Fruit fly (Drosophila melanogaster): ENCODE measurements around the gene Fmr1.

Gene Fmr1

dm6 chr3R:10151830-10152513, 42.1 kb upstream of the Fmr1 start, which contains the start of gene CG34303:
Gene CG34303, minus strand, starts transcription at chr3R:10151880.
- no peak for TF ChIP-seq N (GFP tag; optimal IDR thresholded peaks at IDR 0.05)
- TF ChIP-seq Rel (GFP tag; optimal IDR thresholded peaks at IDR 0.05), result no peak
- TF ChIP-seq Rel (tag; optimal IDR thresholded peaks at IDR 0.05), result peak; percentile 64

- no peak for TF ChIP-seq OdsH (GFP tag; optimal IDR thresholded peaks at IDR 0.05)
- TF ChIP-seq Dif (GFP tag; optimal IDR thresholded peaks at IDR 0.05; ENCODE audit: partially characterized antibody), result no peak
- TF ChIP-seq GATAd (GFP tag; optimal IDR thresholded peaks at IDR 0.05), result no peak
- no peak for TF ChIP-seq foxo (GFP tag; optimal IDR thresholded peaks at IDR 0.05)
- TF ChIP-seq psq (GFP tag; optimal IDR thresholded peaks at IDR 0.05), result no peak
- no peak for TF ChIP-seq br (GFP tag; optimal IDR thresholded peaks at IDR 0.05)
- no peak for TF ChIP-seq Hnf4 (GFP tag; optimal IDR thresholded peaks at IDR 0.05)
- no peak for TF ChIP-seq lola (GFP tag; optimal IDR thresholded peaks at IDR 0.05)
- TF ChIP-seq fru (GFP tag; optimal IDR thresholded peaks at IDR 0.05), result no peak
- no peak for TF ChIP-seq dsf (GFP tag; optimal IDR thresholded peaks at IDR 0.05; ENCODE audit: borderline replicate concordance)
- no peak for TF ChIP-seq sage (GFP tag; optimal IDR thresholded peaks at IDR 0.05)
- TF ChIP-seq Myc (optimal IDR thresholded peaks at IDR 0.05), result no peak
- TF ChIP-seq Jra (GFP tag; optimal IDR thresholded peaks at IDR 0.05), result no peak
- TF ChIP-seq jim (GFP tag; optimal IDR thresholded peaks at IDR 0.05), result no peak
Observed at dm6 chr3R:10150555-10150954, 40.6 kb upstream of the Fmr1 start.

DNA sequence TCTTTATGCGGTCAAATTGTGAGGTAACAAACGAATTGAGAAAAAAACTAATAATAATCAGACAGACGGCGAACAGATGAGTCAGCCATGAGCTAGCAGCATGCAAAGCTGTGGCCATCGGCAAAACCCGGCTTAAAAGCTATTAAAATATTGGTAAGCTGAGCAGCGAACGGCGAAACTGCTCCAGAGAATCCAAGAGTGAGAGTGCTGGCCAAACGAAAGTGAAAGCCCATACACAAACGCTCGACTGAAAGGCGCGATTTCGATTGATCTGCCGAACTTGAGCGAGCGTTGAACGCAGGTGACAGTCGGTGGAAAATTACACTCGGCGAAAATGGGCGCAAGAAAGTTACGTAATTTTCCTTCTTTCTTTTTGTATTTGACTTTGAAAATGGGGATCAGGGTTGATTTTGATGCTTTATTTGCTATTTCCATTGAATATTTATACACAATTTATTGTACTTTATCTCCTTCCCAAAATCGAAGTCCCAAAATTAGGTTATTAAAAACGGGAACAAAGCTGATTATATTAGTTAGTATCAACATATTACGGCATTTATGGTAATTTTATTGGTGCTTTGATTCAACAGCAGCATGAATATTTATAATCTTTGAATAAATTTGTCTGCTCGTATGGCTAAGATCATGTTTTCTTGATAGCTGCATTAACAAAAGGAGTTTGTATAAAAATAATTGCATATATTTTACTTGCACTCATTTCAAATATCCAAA, 39.9 kb upstream of the Fmr1 start:
- no peak for TF ChIP-seq Mio (GFP tag; optimal IDR thresholded peaks at IDR 0.05)
- TF ChIP-seq rgr (GFP tag; optimal IDR thresholded peaks at IDR 0.05), result no peak
- no peak for TF ChIP-seq foxo (GFP tag; optimal IDR thresholded peaks at IDR 0.05)
- no peak for TF ChIP-seq Hnf4 (GFP tag; optimal IDR thresholded peaks at IDR 0.05)
- no peak for TF ChIP-seq usp (GFP tag; optimal IDR thresholded peaks at IDR 0.05)
- no peak for TF ChIP-seq Dif (GFP tag; optimal IDR thresholded peaks at IDR 0.05; ENCODE audit: partially characterized antibody)
- TF ChIP-seq sv (GFP tag; optimal IDR thresholded peaks at IDR 0.05), result no peak
- no peak for TF ChIP-seq fru (GFP tag; optimal IDR thresholded peaks at IDR 0.05)
- no peak for TF ChIP-seq h (GFP tag; optimal IDR thresholded peaks at IDR 0.05)
- TF ChIP-seq N (GFP tag; optimal IDR thresholded peaks at IDR 0.05), result no peak
- TF ChIP-seq Myc (optimal IDR thresholded peaks at IDR 0.05), result no peak
- no peak for TF ChIP-seq jim (GFP tag; optimal IDR thresholded peaks at IDR 0.05)
- TF ChIP-seq pan (optimal IDR thresholded peaks at IDR 0.05), result no peak
- TF ChIP-seq psq (GFP tag; optimal IDR thresholded peaks at IDR 0.05), result no peak
- TF ChIP-seq Hr78 (GFP tag; optimal IDR thresholded peaks at IDR 0.05), result no peak
- no peak for TF ChIP-seq Hr83 (GFP tag; optimal IDR thresholded peaks at IDR 0.05; ENCODE audit: poor library complexity, severe bottlenecking)
- TF ChIP-seq CrebA (GFP tag; optimal IDR thresholded peaks at IDR 0.05; ENCODE audit: borderline replicate concordance), result no peak
- no peak for TF ChIP-seq GATAd (GFP tag; optimal IDR thresholded peaks at IDR 0.05)

DNA sequence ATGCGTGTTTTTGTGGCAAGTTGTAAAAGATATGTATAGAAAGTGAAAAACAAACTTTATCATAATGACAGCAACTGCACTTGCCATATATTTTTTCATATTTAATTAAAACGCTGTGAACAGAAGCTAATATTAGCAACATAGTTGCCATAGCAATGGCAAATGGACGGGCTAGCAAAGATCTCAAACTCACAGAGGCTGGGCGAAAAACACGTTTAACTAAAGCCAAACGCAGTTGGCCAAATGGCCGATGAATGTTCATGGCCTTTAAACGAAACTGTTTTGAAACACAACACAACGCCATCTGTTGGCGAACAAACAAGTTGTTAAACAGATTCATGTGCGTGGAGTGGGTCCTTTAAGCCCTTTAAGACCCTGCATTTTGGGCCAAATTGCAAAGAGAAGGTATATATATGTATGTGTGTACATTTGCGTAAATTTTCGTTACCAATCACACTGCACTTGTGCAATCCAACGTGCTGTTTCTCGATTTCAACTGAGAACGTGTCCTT, 38.5 kb upstream of the Fmr1 start:
- no peak for TF ChIP-seq Rel (GFP tag; optimal IDR thresholded peaks at IDR 0.05)
- TF ChIP-seq Rel (tag; optimal IDR thresholded peaks at IDR 0.05), result no peak
- TF ChIP-seq Dfd (GFP tag; optimal IDR thresholded peaks at IDR 0.05), result no peak
- no peak for TF ChIP-seq lola (GFP tag; optimal IDR thresholded peaks at IDR 0.05)
- TF ChIP-seq N (GFP tag; optimal IDR thresholded peaks at IDR 0.05), result no peak
- no peak for TF ChIP-seq Mio (GFP tag; optimal IDR thresholded peaks at IDR 0.05)
- no peak for TF ChIP-seq sage (GFP tag; optimal IDR thresholded peaks at IDR 0.05)
- TF ChIP-seq Dif (GFP tag; optimal IDR thresholded peaks at IDR 0.05; ENCODE audit: partially characterized antibody), result no peak
- TF ChIP-seq Abd-B (GFP tag; optimal IDR thresholded peaks at IDR 0.05), result no peak

dm6 chr3R:10147176-10147575, 37.3 kb upstream of the Fmr1 start:
- TF ChIP-seq Vsx2 (GFP tag; optimal IDR thresholded peaks at IDR 0.05; ENCODE audit: partially characterized antibody) (no peak), N (GFP tag; optimal IDR thresholded peaks at IDR 0.05) (no peak), dl (GFP tag; optimal IDR thresholded peaks at IDR 0.05; ENCODE audit: insufficient read depth in 1 of 2, partially characterized antibody in 2 of 2) (no peak)
